Fruit fly (Drosophila melanogaster): Measurements from ENCODE around the gene mRpS6.

mRpS6 gene

dm6 chr3L:4406653-4407257 is 42.4 kb downstream of the mRpS6 start, which contains the start of gene TP53INP (continued):
- 0 out of 2 replicates have a peak, but pooled peaks have one; percentile 15 for TF ChIP-seq CG1024 (GFP tag; IDR thresholded peaks at IDR 0.05)
- peak; percentile 88 for TF ChIP-seq CG12104 (GFP tag; optimal IDR thresholded peaks at IDR 0.05)
- TF ChIP-seq stwl (tag; optimal IDR thresholded peaks at IDR 0.05), result peak; percentile 8
- TF ChIP-seq Awh (GFP tag; IDR thresholded peaks at IDR 0.05), result no peak
- TF ChIP-seq Atf3 (GFP tag; optimal IDR thresholded peaks at IDR 0.05), result peak; percentile 65
- peak; percentile 40 for TF ChIP-seq Mad (GFP tag; optimal IDR thresholded peaks at IDR 0.05)
- peak; percentile 93 for TF ChIP-seq CG7839 (tag; optimal IDR thresholded peaks at IDR 0.05)
- peak; percentile 48 for TF ChIP-seq Dip3 (GFP tag; optimal IDR thresholded peaks at IDR 0.05)
- peak; percentile 82 for TF ChIP-seq Antp (GFP tag; optimal IDR thresholded peaks at IDR 0.05)
- TF ChIP-seq bigmax (GFP tag; optimal IDR thresholded peaks at IDR 0.05), result no peak
- no peak for TF ChIP-seq prd (optimal IDR thresholded peaks at IDR 0.05)
- peak; percentile 82 for TF ChIP-seq prd (GFP tag; IDR thresholded peaks at IDR 0.05)
- peak; percentile 33 for TF ChIP-seq CTCF (GFP tag; optimal IDR thresholded peaks at IDR 0.05)
- TF ChIP-seq CG12071 (GFP tag; optimal IDR thresholded peaks at IDR 0.05), result peak; percentile 57
- peak; percentile 56; the same call in 1 of the 2 replicates for TF ChIP-seq CG10959 (GFP tag; IDR thresholded peaks at IDR 0.05)
- peak; percentile 60 for TF ChIP-seq Camta (GFP tag; optimal IDR thresholded peaks at IDR 0.05)
- TF ChIP-seq sd (tag; optimal IDR thresholded peaks at IDR 0.05), result peak; percentile 72
- peak; percentile 74 for TF ChIP-seq Usf (GFP tag; optimal IDR thresholded peaks at IDR 0.05)
- TF ChIP-seq CG10431 (GFP tag; optimal IDR thresholded peaks at IDR 0.05), result peak; percentile 65
- no peak for TF ChIP-seq CG43689 (GFP tag; IDR thresholded peaks at IDR 0.05)
- TF ChIP-seq Lhr (GFP tag; optimal IDR thresholded peaks at IDR 0.05), result peak; percentile 64
- peak; percentile 92 for TF ChIP-seq CG18476 (GFP tag; optimal IDR thresholded peaks at IDR 0.05)
- peak; percentile 58 for TF ChIP-seq wek (GFP tag; optimal IDR thresholded peaks at IDR 0.05)
- TF ChIP-seq Sox102F (GFP tag; optimal IDR thresholded peaks at IDR 0.05), result peak; percentile 92
- peak; percentile 3 for TF ChIP-seq Ets97D (GFP tag; optimal IDR thresholded peaks at IDR 0.05)
- TF ChIP-seq CG10462 (GFP tag; optimal IDR thresholded peaks at IDR 0.05), result peak; percentile 84
- TF ChIP-seq Oaz (GFP tag; IDR thresholded peaks at IDR 0.05), result peak; percentile 40; the same call in 1 of the 2 replicates
- peak; percentile 33; the same call in 1 of the 2 replicates for TF ChIP-seq gt (GFP tag; IDR thresholded peaks at IDR 0.05)
- TF ChIP-seq danr (GFP tag; IDR thresholded peaks at IDR 0.05), result peak; percentile 57; the same call in 1 of the 2 replicates
- no peak for TF ChIP-seq CG11085 (GFP tag; IDR thresholded peaks at IDR 0.05)
- peak; percentile 49 for TF ChIP-seq CG14965 (GFP tag; optimal IDR thresholded peaks at IDR 0.05; ENCODE audit: borderline replicate concordance)
- peak; percentile 92 for TF ChIP-seq Hmr (GFP tag; optimal IDR thresholded peaks at IDR 0.05)
- peak; percentile 96 for TF ChIP-seq sens (GFP tag)
- TF ChIP-seq so (GFP tag; IDR thresholded peaks at IDR 0.05), result peak; percentile 72; the same call in 1 of the 3 replicates
- no peak for TF ChIP-seq lov (optimal IDR thresholded peaks at IDR 0.05)
- peak; percentile 39; the same call in 1 of the 3 replicates for TF ChIP-seq lov (GFP tag; IDR thresholded peaks at IDR 0.05)
- peak; percentile 14 for TF ChIP-seq CG17802 (tag; optimal IDR thresholded peaks at IDR 0.05)
- peak; percentile 31 for TF ChIP-seq CG7928 (GFP tag; optimal IDR thresholded peaks at IDR 0.05)
- TF ChIP-seq Ssrp (tag; optimal IDR thresholded peaks at IDR 0.05), result peak; percentile 89
- peak; percentile 84 for TF ChIP-seq cwo (GFP tag; optimal IDR thresholded peaks at IDR 0.05)
- TF ChIP-seq gcm2 (GFP tag; optimal IDR thresholded peaks at IDR 0.05), result no peak
- TF ChIP-seq CHES-1-like (GFP tag; optimal IDR thresholded peaks at IDR 0.05), result peak; percentile 27
- TF ChIP-seq CG10366 (GFP tag; IDR thresholded peaks at IDR 0.05), result peak; percentile 51
- peak; percentile 17 for TF ChIP-seq ERR (GFP tag; optimal IDR thresholded peaks at IDR 0.05)
- peak; percentile 72 for TF ChIP-seq kay (GFP tag; optimal IDR thresholded peaks at IDR 0.05)
- TF ChIP-seq nom (GFP tag; optimal IDR thresholded peaks at IDR 0.05), result peak; percentile 29
- peak; percentile 84 for TF ChIP-seq CG15601 (tag; optimal IDR thresholded peaks at IDR 0.05)
- peak; percentile 78 for TF ChIP-seq CG12155 (GFP tag; optimal IDR thresholded peaks at IDR 0.05)
- TF ChIP-seq CG8290 (GFP tag; optimal IDR thresholded peaks at IDR 0.05), result peak; percentile 65
- TF ChIP-seq CG8290 (tag; optimal IDR thresholded peaks at IDR 0.05), result peak; percentile 24 to 64
- peak; percentile 37; the same call in 1 of the 2 replicates for TF ChIP-seq CG14667 (GFP tag; IDR thresholded peaks at IDR 0.05)
